Worm (Caenorhabditis elegans): Measurements from ENCODE around the gene T08G5.15.

T08G5.15 gene

DNA sequence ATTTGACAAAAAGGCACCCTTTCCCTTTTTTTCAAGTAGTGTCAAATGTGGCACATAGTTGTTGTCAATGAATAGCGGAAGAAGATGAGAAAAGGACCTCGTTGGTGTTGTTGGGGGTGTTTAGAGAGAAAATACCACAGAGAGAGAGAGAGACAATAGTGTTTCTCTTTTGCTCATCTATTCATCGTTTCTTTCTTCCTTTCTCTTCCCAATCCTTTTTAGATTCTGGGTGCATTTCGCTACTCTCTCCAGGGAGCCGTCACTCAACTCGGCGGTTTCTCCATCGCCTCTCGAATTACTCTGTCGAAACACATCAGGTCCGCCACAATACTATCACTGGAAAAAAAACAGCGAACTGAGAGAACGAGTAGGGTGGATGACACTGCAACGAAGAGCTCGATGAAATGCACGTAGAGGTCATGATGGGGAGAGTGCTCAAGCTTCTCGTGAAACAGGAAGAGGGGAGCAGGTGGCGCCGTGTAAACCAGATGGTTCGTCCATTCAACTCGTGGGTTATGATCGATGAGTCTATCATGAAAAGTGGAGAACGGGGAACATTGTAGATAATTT lies 19.3 kb downstream of the T08G5.15 start:
- TF ChIP-seq mcd-1 (GFP tag; IDR thresholded peaks at IDR 0.05): no peak
- TF ChIP-seq cebp-1 (GFP tag; IDR thresholded peaks at IDR 0.05): no peak
- peak; percentile 17 for TF ChIP-seq cebp-1 (tag; optimal IDR thresholded peaks at IDR 0.05)
- peak; percentile 21; the same call in 1 of the 2 replicates for TF ChIP-seq zfh-2 (GFP tag; conservative IDR thresholded peaks at IDR 0.05)

DNA sequence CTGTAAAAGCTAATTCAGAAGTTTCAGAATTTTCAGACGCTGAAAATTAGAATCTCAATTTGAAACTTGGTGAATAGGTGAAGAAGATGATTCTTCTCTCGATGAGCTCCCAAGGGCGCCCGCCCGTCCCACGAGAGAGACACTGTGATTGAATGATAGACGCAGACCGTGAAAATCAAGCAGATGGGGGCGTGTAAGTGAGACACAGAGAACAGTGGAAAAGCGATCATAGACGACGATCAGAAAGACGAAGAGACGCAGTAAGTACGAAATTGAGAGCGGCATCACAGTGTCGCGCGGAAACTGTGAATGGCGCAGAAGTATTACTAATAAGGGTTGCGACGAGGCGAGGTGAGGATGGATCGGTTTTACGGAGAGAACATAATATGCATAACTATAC lies 20.6 kb downstream of the T08G5.15 start:
- peak; percentile 79; the same call in 1 of the 2 replicates for TF ChIP-seq hmg-1.2 (GFP tag; IDR thresholded peaks at IDR 0.05)
- no peak for TF ChIP-seq cebp-1 (GFP tag; IDR thresholded peaks at IDR 0.05)
- peak; percentile 21 for TF ChIP-seq cebp-1 (tag; optimal IDR thresholded peaks at IDR 0.05)
- TF ChIP-seq madf-3 (GFP tag; IDR thresholded peaks at IDR 0.05): 0 out of 2 replicates have a peak, but pooled peaks have one; percentile 7
- TF ChIP-seq mcd-1 (GFP tag; IDR thresholded peaks at IDR 0.05): peak; percentile 28; the same call in 1 of the 2 replicates
- 0 out of 2 replicates have a peak, but pooled peaks have one; percentile 29 for TF ChIP-seq zfh-2 (GFP tag; conservative IDR thresholded peaks at IDR 0.05)
- no peak for TF ChIP-seq attf-6 (GFP tag; IDR thresholded peaks at IDR 0.05)
- TF ChIP-seq ztf-25 (GFP tag; IDR thresholded peaks at IDR 0.05): 0 out of 2 replicates have a peak, but pooled peaks have one; percentile 53
- no peak for TF ChIP-seq nhr-90 (tag; optimal IDR thresholded peaks at IDR 0.05)

DNA sequence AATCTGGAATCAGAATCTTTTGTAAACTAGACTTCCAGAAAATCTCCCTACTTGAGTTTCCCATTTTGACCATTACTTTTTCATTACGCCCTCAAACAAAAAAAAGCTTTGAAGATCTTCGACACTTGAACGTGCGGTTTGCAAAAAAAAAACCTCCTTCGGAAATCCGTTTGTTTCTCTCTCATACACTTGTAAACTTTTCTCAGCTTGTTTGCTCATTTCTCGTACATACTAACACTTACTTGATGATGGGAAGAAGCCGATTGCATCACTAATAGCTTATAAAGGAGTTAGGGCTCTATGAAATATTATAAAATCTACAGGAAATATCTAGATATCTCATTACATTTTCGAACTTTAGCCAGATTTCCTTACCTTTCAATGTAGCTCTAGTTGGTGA lies 21.0 kb downstream of the T08G5.15 start:
- no peak for TF ChIP-seq F37B4.10 (GFP tag; IDR thresholded peaks at IDR 0.05)
- no peak for TF ChIP-seq madf-10 (tag; optimal IDR thresholded peaks at IDR 0.05)
- no peak for TF ChIP-seq Y56A3A.18 (GFP tag; IDR thresholded peaks at IDR 0.05)
- no peak for TF ChIP-seq egl-44 (GFP tag; IDR thresholded peaks at IDR 0.05)
- TF ChIP-seq nhr-80 (tag; optimal IDR thresholded peaks at IDR 0.05): no peak
- TF ChIP-seq madf-3 (GFP tag; IDR thresholded peaks at IDR 0.05): no peak
- no peak for TF ChIP-seq F57A8.1 (GFP tag; optimal IDR thresholded peaks at IDR 0.05)
- TF ChIP-seq sptf-2 (GFP tag; optimal IDR thresholded peaks at IDR 0.05): no peak
- no peak for TF ChIP-seq pbrm-1 (GFP tag; IDR thresholded peaks at IDR 0.05)
- no peak for TF ChIP-seq mel-28 (tag; optimal IDR thresholded peaks at IDR 0.05; ENCODE audit: borderline replicate concordance)
- TF ChIP-seq akir-1 (GFP tag; optimal IDR thresholded peaks at IDR 0.05): no peak
- no peak for TF ChIP-seq ztf-6 (GFP tag; IDR thresholded peaks at IDR 0.05)
- no peak for TF ChIP-seq Y53G8AR.9 (GFP tag; conservative IDR thresholded peaks at IDR 0.05)
- TF ChIP-seq fkh-3 (tag; optimal IDR thresholded peaks at IDR 0.05): no peak
- no peak for TF ChIP-seq ztf-18 (tag; optimal IDR thresholded peaks at IDR 0.05)
- TF ChIP-seq rcor-1 (GFP tag; IDR thresholded peaks at IDR 0.05): no peak
- no peak for TF ChIP-seq ceh-27 (GFP tag; optimal IDR thresholded peaks at IDR 0.05)
- no peak for TF ChIP-seq Y95B8A.8 (GFP tag; IDR thresholded peaks at IDR 0.05)

DNA sequence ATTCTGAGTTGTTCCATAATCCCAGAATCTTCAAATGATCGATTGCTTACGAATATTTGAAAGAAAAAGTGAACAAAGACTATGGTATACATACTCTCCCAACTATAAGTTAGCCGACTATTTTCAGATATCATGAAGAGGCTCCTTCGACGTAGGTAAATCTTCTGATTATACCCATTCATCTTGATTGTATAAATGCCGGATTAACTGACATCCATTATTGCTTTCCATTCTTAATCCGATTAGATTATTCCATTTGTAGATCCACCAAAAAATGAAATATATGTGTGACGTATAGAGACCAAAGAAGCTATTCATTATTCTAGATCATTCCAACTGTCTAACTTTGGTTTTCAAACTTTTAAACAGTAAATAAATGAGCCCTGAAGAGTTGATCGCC lies 29.5 kb downstream of the T08G5.15 start:
- TF ChIP-seq sdz-38 (tag; optimal IDR thresholded peaks at IDR 0.05) (no peak), T26A5.8 (tag; optimal IDR thresholded peaks at IDR 0.05) (no peak), cebp-2 (GFP tag; IDR thresholded peaks at IDR 0.05) (no peak), ama-1 (optimal IDR thresholded peaks at IDR 0.05) (no peak), ama-1 (GFP tag; optimal IDR thresholded peaks at IDR 0.05) (no peak), hmg-1.2 (GFP tag; IDR thresholded peaks at IDR 0.05) (no peak), cebp-1 (GFP tag; IDR thresholded peaks at IDR 0.05) (no peak), cebp-1 (tag; optimal IDR thresholded peaks at IDR 0.05) (no peak), hlh-26 (GFP tag; conservative IDR thresholded peaks at IDR 0.05) (no peak), nhr-27 (tag; optimal IDR thresholded peaks at IDR 0.05) (no peak), him-1 (tag; optimal IDR thresholded peaks at IDR 0.05) (no peak), nhr-90 (tag; optimal IDR thresholded peaks at IDR 0.05) (no peak), ztf-6 (GFP tag; IDR thresholded peaks at IDR 0.05) (no peak)
